Fruit fly (Drosophila melanogaster) whole organism, pupa: ENCODE results near the gene Dyro.

Experiments used
- CG12605 ChIP-seq: fragments of 200-800 bp; sonication (Bioruptor generic); IDR thresholded peaks from 2 replicates; pipeline ENCODE4 v1.3.6; 2022; ENCODE audit warnings: missing biosample characterization, missing genetic modification characterization
- CG14655 ChIP-seq: fragments of 200-800 bp; sonication (Bioruptor generic); optimal IDR thresholded peaks from 3 replicates; lab custom pipeline; 2017; ENCODE audit warnings: mild to moderate bottlenecking, missing biosample characterization, missing genetic modification reagents, missing genetic modification characterization
- CG15710 ChIP-seq: fragments of 200-800 bp; sonication (Bioruptor generic); optimal IDR thresholded peaks from 2 replicates; lab custom pipeline; 2018; ENCODE audit warnings: missing biosample characterization, mild to moderate bottlenecking, missing genetic modification characterization, moderate library complexity
- CG17806 ChIP-seq: fragments of 200-800 bp; sonication (Bioruptor generic); optimal IDR thresholded peaks from 2 replicates; lab custom pipeline; 2018; ENCODE audit warnings: missing biosample characterization, mild to moderate bottlenecking, missing genetic modification characterization, moderate library complexity
- CG32121 ChIP-seq: fragments of 200-800 bp; sonication (Bioruptor generic); IDR thresholded peaks from 2 replicates; pipeline ENCODE4 v1.3.6; 2022; ENCODE audit warnings: missing biosample characterization, missing genetic modification characterization
- CG34367 ChIP-seq: fragments of 200-800 bp; sonication (Bioruptor generic); optimal IDR thresholded peaks from 2 replicates; lab custom pipeline; 2018; ENCODE audit warnings: missing biosample characterization, mild to moderate bottlenecking, missing genetic modification characterization
- CG4496 ChIP-seq: fragments of 200-800 bp; sonication (Bioruptor generic); IDR thresholded peaks from 3 replicates; pipeline ENCODE4 v1.3.6; 2022; ENCODE audit warnings: missing biosample characterization, missing genetic modification characterization
- CG8159 ChIP-seq: fragments of 200-800 bp; sonication (Bioruptor generic); optimal IDR thresholded peaks from 3 replicates; lab custom pipeline; 2018; ENCODE audit warnings: missing biosample characterization, mild to moderate bottlenecking, missing genetic modification characterization, moderate library complexity
- CG8301 ChIP-seq: fragments of 200-800 bp; sonication (Bioruptor generic); optimal IDR thresholded peaks from 2 replicates; lab custom pipeline; 2018; ENCODE audit warnings: missing biosample characterization, mild to moderate bottlenecking, missing genetic modification characterization
- CG9948 ChIP-seq: fragments of 200-800 bp; sonication (Bioruptor generic); optimal IDR thresholded peaks from 2 replicates; lab custom pipeline; 2018; ENCODE audit warnings: missing biosample characterization, mild to moderate bottlenecking, missing genetic modification characterization, moderate library complexity
- D1 ChIP-seq: fragments of 200-800 bp; sonication (Bioruptor generic); optimal IDR thresholded peaks from 2 replicates; lab custom pipeline; 2018; ENCODE audit warnings: missing biosample characterization, mild to moderate bottlenecking, missing genetic modification characterization, moderate library complexity
- EcR ChIP-seq: fragments of 200-800 bp; sonication (Bioruptor generic); optimal IDR thresholded peaks from 3 replicates; lab custom pipeline; 2019; ENCODE audit warnings: missing biosample characterization, missing genetic modification characterization, mild to moderate bottlenecking, moderate library complexity, missing genetic modification reagents
- Ets98B ChIP-seq: fragments of 200-800 bp; sonication (Bioruptor generic); IDR thresholded peaks from 2 replicates; pipeline ENCODE4 v1.3.6; 2022; ENCODE audit warnings: missing biosample characterization, missing genetic modification characterization
- Pif1A ChIP-seq: fragments of 200-800 bp; sonication (Bioruptor generic); optimal IDR thresholded peaks from 3 replicates; lab custom pipeline; 2016; ENCODE audit warnings: missing biosample characterization, missing genetic modification characterization
- Pif1B ChIP-seq: fragments of 200-800 bp; sonication (Bioruptor generic); optimal IDR thresholded peaks from 3 replicates; lab custom pipeline; 2016; ENCODE audit warnings: missing biosample characterization, missing genetic modification characterization
- Snoo ChIP-seq: fragments of 200-800 bp; sonication (Bioruptor generic); optimal IDR thresholded peaks from 3 replicates; lab custom pipeline; 2017; ENCODE audit warnings: missing biosample characterization, mild to moderate bottlenecking, missing genetic modification characterization, inconsistent platforms
- fd96Ca ChIP-seq: fragments of 200-800 bp; sonication (Bioruptor generic); IDR thresholded peaks from 3 replicates; pipeline ENCODE4 v1.3.6; 2022; ENCODE audit warnings: missing biosample characterization, missing genetic modification characterization
- gl ChIP-seq: fragments of 200-800 bp; sonication (Bioruptor generic); optimal IDR thresholded peaks from 2 replicates; lab custom pipeline; 2018; ENCODE audit warnings: missing biosample characterization, mild to moderate bottlenecking, missing genetic modification characterization
- rn ChIP-seq: fragments of 200-800 bp; sonication (Bioruptor generic); IDR thresholded peaks from 2 replicates; pipeline ENCODE4 v1.3.6; 2022; ENCODE audit warnings: missing biosample characterization, missing genetic modification characterization

Gene Dyro

dm6 chr3L:11306145-11307031 is 10.7 kb upstream of the Dyro start:
- TF ChIP-seq rn (GFP tag; lab: Robert Waterston, UW) (no peak), CG9948 (tag; lab: Kevin White, UChicago) (peak; percentile 10), Pif1A (GFP tag; lab: Kevin White, UChicago) (peak; percentile 19)

- TF ChIP-seq Pif1B (GFP tag; lab: Kevin White, UChicago), result no peak
- TF ChIP-seq CG8159 (tag; lab: Kevin White, UChicago), result no peak
- TF ChIP-seq CG32121 (GFP tag; lab: Robert Waterston, UW), result no peak
- no peak for TF ChIP-seq CG14655 (GFP tag; lab: Kevin White, UChicago)
- TF ChIP-seq CG15710 (tag; lab: Kevin White, UChicago), result no peak
- TF ChIP-seq Ets98B (GFP tag; lab: Robert Waterston, UW), result no peak
- TF ChIP-seq CG12605, result no peak
- no peak for TF ChIP-seq CG9948 (tag; lab: Kevin White, UChicago)
- TF ChIP-seq CG8301, result no peak
- no peak for TF ChIP-seq Pif1A (GFP tag; lab: Kevin White, UChicago)
- TF ChIP-seq fd96Ca (GFP tag; lab: Robert Waterston, UW), result no peak
Observed at dm6 chr3L:11305316-11305715, 9.6 kb upstream of the Dyro start.

- TF ChIP-seq Pif1A (GFP tag; lab: Kevin White, UChicago), result no peak
- 0 out of 3 replicates have a peak, but pooled peaks have one; percentile 12 for TF ChIP-seq CG4496 (GFP tag; lab: Robert Waterston, UW)
- TF ChIP-seq CG8301, result no peak
- TF ChIP-seq CG8159 (tag; lab: Kevin White, UChicago), result peak; percentile 50
- peak; percentile 20 for TF ChIP-seq CG14655 (GFP tag; lab: Kevin White, UChicago)
- no peak for TF ChIP-seq CG17806 (tag; lab: Kevin White, UChicago)
- no peak for TF ChIP-seq D1 (tag; lab: Kevin White, UChicago)
Observed at dm6 chr3L:11303414-11304205, 7.9 kb upstream of the Dyro start.

dm6 chr3L:11302906-11303305 is 7.2 kb upstream of the Dyro start:
- TF ChIP-seq CG8159 (tag; lab: Kevin White, UChicago) (peak; percentile 7), Snoo (no peak)

- peak; percentile 18 for TF ChIP-seq Ets98B (GFP tag; lab: Robert Waterston, UW)
- TF ChIP-seq Pif1B (GFP tag; lab: Kevin White, UChicago), result no peak
- peak; percentile 59; the same call in 1 of the 3 replicates for TF ChIP-seq CG4496 (GFP tag; lab: Robert Waterston, UW)
Observed at dm6 chr3L:11299216-11299615, 3.5 kb upstream of the Dyro start.

dm6 chr3L:11298371-11299070 is 2.8 kb upstream of the Dyro start:
- peak; percentile 70 for TF ChIP-seq CG8301
- no peak for TF ChIP-seq CG32121 (GFP tag; lab: Robert Waterston, UW)
- no peak for TF ChIP-seq fd96Ca (GFP tag; lab: Robert Waterston, UW)
- TF ChIP-seq Pif1B (GFP tag; lab: Kevin White, UChicago), result peak; percentile 43
- peak; percentile 91 for TF ChIP-seq CG8159 (tag; lab: Kevin White, UChicago)
- no peak for TF ChIP-seq CG34367 (tag; lab: Kevin White, UChicago)
- TF ChIP-seq CG14655 (GFP tag; lab: Kevin White, UChicago), result peak; percentile 93
- peak; percentile 79 for TF ChIP-seq D1 (tag; lab: Kevin White, UChicago)
- TF ChIP-seq CG17806 (tag; lab: Kevin White, UChicago), result peak; percentile 73
- peak; percentile 82 for TF ChIP-seq CG9948 (tag; lab: Kevin White, UChicago)
- TF ChIP-seq CG12605, result no peak; the same call in 1 of the 2 replicates
- peak; percentile 71 for TF ChIP-seq CG15710 (tag; lab: Kevin White, UChicago)
- peak; percentile 32 for TF ChIP-seq Pif1A (GFP tag; lab: Kevin White, UChicago)
- TF ChIP-seq rn (GFP tag; lab: Robert Waterston, UW), result no peak
- peak; percentile 50; the same call in 1 of the 3 replicates for TF ChIP-seq CG4496 (GFP tag; lab: Robert Waterston, UW)
- TF ChIP-seq EcR (GFP tag; lab: Kevin White, UChicago), result no peak
- TF ChIP-seq Ets98B (GFP tag; lab: Robert Waterston, UW), result no peak; the same call in 1 of the 2 replicates
- TF ChIP-seq gl (tag; lab: Kevin White, UChicago), result peak; percentile 16
